Fruit fly (Drosophila melanogaster) whole organism, embryonic: ENCODE results near the gene CG10492.

Experiments used
- CG10979 ChIP-seq: fragments of 200-800 bp; sonication (Bioruptor generic); optimal IDR thresholded peaks from 2 replicates; lab custom pipeline; 2018; ENCODE audit warnings: missing biosample characterization, mild to moderate bottlenecking, missing genetic modification characterization, moderate library complexity
- CG11696 ChIP-seq: fragments of 200-800 bp; sonication (Bioruptor generic); IDR thresholded peaks from 2 replicates; pipeline ENCODE4 v1.3.6; 2022; ENCODE audit warnings: missing biosample characterization, missing genetic modification characterization
- CG12071 ChIP-seq: fragments of 200-800 bp; sonication (Bioruptor generic); optimal IDR thresholded peaks from 3 replicates; lab custom pipeline; 2018; ENCODE audit warnings: missing biosample characterization, mild to moderate bottlenecking, missing genetic modification characterization
- CG12942 ChIP-seq: fragments of 200-800 bp; sonication (Bioruptor generic); optimal IDR thresholded peaks from 3 replicates; lab custom pipeline; 2016; ENCODE audit warnings: missing biosample characterization, missing genetic modification characterization
- CG13296 ChIP-seq: fragments of 200-800 bp; sonication (Bioruptor generic); optimal IDR thresholded peaks from 3 replicates; lab custom pipeline; 2018; ENCODE audit warnings: missing biosample characterization, mild to moderate bottlenecking, missing genetic modification characterization
- CG14441 ChIP-seq: fragments of 200-800 bp; sonication (Bioruptor generic); IDR thresholded peaks from 2 replicates; pipeline ENCODE4 v1.3.6; 2022; ENCODE audit warnings: missing biosample characterization, missing genetic modification characterization
- CG14710 ChIP-seq: fragments of 200-800 bp; sonication (Bioruptor generic); optimal IDR thresholded peaks from 3 replicates; lab custom pipeline; 2019; ENCODE audit warnings: missing biosample characterization, mild to moderate bottlenecking, missing genetic modification characterization, moderate library complexity
- CG15696 ChIP-seq: fragments of 200-800 bp; sonication (Bioruptor generic); optimal IDR thresholded peaks from 2 replicates; lab custom pipeline; 2019; ENCODE audit warnings: missing biosample characterization, mild to moderate bottlenecking, missing genetic modification characterization, moderate library complexity
- CG17328 ChIP-seq: fragments of 200-800 bp; sonication (Bioruptor generic); IDR thresholded peaks from 2 replicates; pipeline ENCODE4 v1.3.6; 2022; ENCODE audit warnings: missing biosample characterization, missing genetic modification characterization
- CG17612 ChIP-seq: fragments of 200-800 bp; sonication (Bioruptor generic); IDR thresholded peaks from 2 replicates; pipeline ENCODE4 v1.3.6; 2022; ENCODE audit warnings: missing biosample characterization, missing genetic modification characterization
- CG18476 ChIP-seq: fragments of 200-800 bp; sonication (Bioruptor generic); optimal IDR thresholded peaks from 2 replicates; lab custom pipeline; 2016; ENCODE audit warnings: missing biosample characterization, mild to moderate bottlenecking, missing genetic modification characterization
- CG18619 ChIP-seq: fragments of 200-800 bp; sonication (Bioruptor generic); optimal IDR thresholded peaks from 3 replicates; lab custom pipeline; 2017; ENCODE audit warnings: missing biosample characterization, mild to moderate bottlenecking, missing genetic modification characterization
- CG2116 ChIP-seq: fragments of 200-800 bp; sonication (Bioruptor generic); optimal IDR thresholded peaks from 3 replicates; lab custom pipeline; 2018; ENCODE audit warnings: missing biosample characterization, mild to moderate bottlenecking, missing genetic modification characterization
- CG2678 ChIP-seq: fragments of 200-800 bp; sonication (Bioruptor generic); optimal IDR thresholded peaks from 3 replicates; lab custom pipeline; 2019; ENCODE audit warnings: missing biosample characterization, mild to moderate bottlenecking, missing genetic modification characterization, moderate library complexity
- CG3065 ChIP-seq: fragments of 200-800 bp; sonication (Bioruptor generic); optimal IDR thresholded peaks from 2 replicates; lab custom pipeline; 2016; ENCODE audit warnings: missing biosample characterization, missing genetic modification characterization
- CG31441 ChIP-seq: fragments of 200-800 bp; sonication (Bioruptor generic); IDR thresholded peaks from 2 replicates; pipeline ENCODE4 v1.3.6; 2022; ENCODE audit warnings: missing biosample characterization, missing genetic modification characterization
- CG33557 ChIP-seq: fragments of 200-800 bp; sonication (Bioruptor generic); optimal IDR thresholded peaks from 2 replicates; lab custom pipeline; 2019; ENCODE audit warnings: missing biosample characterization, mild to moderate bottlenecking, missing genetic modification characterization, moderate library complexity
- CG34422 ChIP-seq: fragments of 200-800 bp; sonication (Bioruptor generic); IDR thresholded peaks from 3 replicates; pipeline ENCODE4 v1.3.6; 2022; ENCODE audit warnings: missing biosample characterization, missing genetic modification characterization
- CG5245 ChIP-seq: fragments of 200-800 bp; sonication (Bioruptor generic); optimal IDR thresholded peaks from 3 replicates; lab custom pipeline; 2016; ENCODE audit warnings: missing biosample characterization, missing genetic modification characterization
- CG6654 ChIP-seq: fragments of 200-800 bp; sonication (Bioruptor generic); optimal IDR thresholded peaks from 2 replicates; lab custom pipeline; 2017; ENCODE audit warnings: missing biosample characterization, mild to moderate bottlenecking, missing genetic modification characterization
- CG6765 ChIP-seq: fragments of 200-800 bp; sonication (Bioruptor generic); optimal IDR thresholded peaks from 3 replicates; lab custom pipeline; 2017; ENCODE audit warnings: missing biosample characterization, mild to moderate bottlenecking, missing genetic modification characterization
- CG7556 ChIP-seq: fragments of 200-800 bp; sonication (Bioruptor generic); optimal IDR thresholded peaks from 2 replicates; lab custom pipeline; 2017; ENCODE audit warnings: missing biosample characterization, mild to moderate bottlenecking, missing genetic modification characterization
- CG8944 ChIP-seq: fragments of 200-800 bp; sonication (Bioruptor generic); optimal IDR thresholded peaks from 3 replicates; lab custom pipeline; 2016; ENCODE audit warnings: missing biosample characterization, missing genetic modification characterization
- CG9727 ChIP-seq: fragments of 200-800 bp; sonication (Bioruptor generic); optimal IDR thresholded peaks from 3 replicates; lab custom pipeline; 2017; ENCODE audit warnings: missing biosample characterization, mild to moderate bottlenecking, missing genetic modification characterization
- Deaf1 ChIP-seq: fragments of 200-800 bp; optimal IDR thresholded peaks from 3 replicates; lab custom pipeline; 2019; ENCODE audit warnings: missing biosample characterization, mild to moderate bottlenecking, missing genetic modification characterization, moderate library complexity
- H15 ChIP-seq: fragments of 200-800 bp; sonication (Bioruptor generic); IDR thresholded peaks from 3 replicates; pipeline ENCODE4 v1.3.6; 2022; ENCODE audit warnings: missing biosample characterization, missing genetic modification characterization
- H2.0 ChIP-seq: fragments of 200-800 bp; sonication (Bioruptor generic); IDR thresholded peaks from 2 replicates; pipeline ENCODE4 v1.3.6; 2022; ENCODE audit warnings: missing biosample characterization, missing genetic modification characterization
- HHEX ChIP-seq: fragments of 200-800 bp; sonication (Bioruptor generic); optimal IDR thresholded peaks from 3 replicates; lab custom pipeline; 2017; ENCODE audit warnings: missing biosample characterization, mild to moderate bottlenecking, missing genetic modification characterization, missing genetic modification reagents
- Mrtf ChIP-seq: fragments of 200-800 bp; sonication (Bioruptor generic); IDR thresholded peaks from 3 replicates; pipeline ENCODE4 v1.3.6; 2022; ENCODE audit warnings: missing biosample characterization, missing genetic modification characterization
- NC2α ChIP-seq: fragments of 200-800 bp; sonication (Bioruptor generic); optimal IDR thresholded peaks from 2 replicates; lab custom pipeline; 2016; ENCODE audit warnings: missing biosample characterization, missing genetic modification characterization
- Neu2 ChIP-seq: fragments of 200-800 bp; sonication (Bioruptor generic); optimal IDR thresholded peaks from 3 replicates; lab custom pipeline; 2016; ENCODE audit warnings: missing biosample characterization, missing genetic modification characterization, borderline replicate concordance
- Oli ChIP-seq: fragments of 200-800 bp; sonication (Bioruptor generic); optimal IDR thresholded peaks from 2 replicates; lab custom pipeline; 2018; ENCODE audit warnings: missing biosample characterization, mild to moderate bottlenecking, missing genetic modification characterization, moderate library complexity
- Scr ChIP-seq: fragments of 200-800 bp; sonication (Bioruptor generic); IDR thresholded peaks from 2 replicates; pipeline ENCODE4 v1.3.6; 2022; ENCODE audit warnings: missing biosample characterization, missing genetic modification characterization; ENCODE audit not compliant: partially characterized antibody
- Stat92E ChIP-seq, 3 experiments: fragments of >200 bp in 2 of 3; fragments of 200-800 bp in 1 of 3; sonication (Bioruptor generic) in 1 of 3; optimal IDR thresholded peaks; 2 replicates each; lab custom pipeline; 2017 to 2019; ENCODE audit warnings: missing biosample characterization in 3 of 3, missing genetic modification characterization in 3 of 3, mild to moderate bottlenecking in 1 of 3, moderate library complexity in 1 of 3
- Xrp1 ChIP-seq: fragments of 200-800 bp; sonication (Bioruptor generic); IDR thresholded peaks from 2 replicates; pipeline ENCODE4 v1.3.6; 2022; ENCODE audit warnings: missing biosample characterization, missing genetic modification characterization
- bigmax ChIP-seq: fragments of 200-800 bp; sonication (Bioruptor generic); optimal IDR thresholded peaks from 2 replicates; lab custom pipeline; 2018; ENCODE audit warnings: missing biosample characterization, mild to moderate bottlenecking, missing genetic modification characterization
- br ChIP-seq: fragments of >200 bp; optimal IDR thresholded peaks from 2 replicates; lab custom pipeline; 2017
- cad ChIP-seq: fragments of >200 bp; optimal IDR thresholded peaks from 2 replicates; lab custom pipeline; 2017; ENCODE audit warnings: missing biosample characterization, missing genetic modification characterization
- chn ChIP-seq: fragments of 200-800 bp; sonication (Bioruptor generic); optimal IDR thresholded peaks from 2 replicates; lab custom pipeline; 2016; ENCODE audit warnings: missing biosample characterization, missing genetic modification characterization
- crol ChIP-seq: fragments of 200-800 bp; sonication (Bioruptor generic); IDR thresholded peaks from 2 replicates; pipeline ENCODE4 v1.3.6; 2022; ENCODE audit warnings: missing biosample characterization, missing genetic modification characterization
- dati ChIP-seq: fragments of 200-800 bp; sonication (Bioruptor generic); IDR thresholded peaks from 2 replicates; pipeline ENCODE4 v1.3.6; 2022; ENCODE audit warnings: missing biosample characterization, missing genetic modification characterization
- dimm ChIP-seq: fragments of 200-800 bp; sonication (Bioruptor generic); IDR thresholded peaks from 2 replicates; pipeline ENCODE4 v1.3.6; 2022; ENCODE audit warnings: missing biosample characterization, missing genetic modification characterization
- dpn ChIP-seq, 2 experiments: fragments of 200-800 bp; sonication (Bioruptor generic); optimal IDR thresholded peaks; 3 replicates each; lab custom pipeline; 2016; ENCODE audit warnings: missing biosample characterization in 2 of 2, missing genetic modification characterization in 2 of 2
- grau ChIP-seq: fragments of 200-800 bp; optimal IDR thresholded peaks from 3 replicates; lab custom pipeline; 2019; ENCODE audit warnings: missing biosample characterization, mild to moderate bottlenecking, missing genetic modification characterization, moderate library complexity
- jumu ChIP-seq: fragments of 200-800 bp; sonication (Bioruptor generic); optimal IDR thresholded peaks from 3 replicates; lab custom pipeline; 2016; ENCODE audit warnings: missing biosample characterization, missing genetic modification characterization
- nerfin-1 ChIP-seq: fragments of 200-800 bp; sonication (Bioruptor generic); optimal IDR thresholded peaks from 3 replicates; lab custom pipeline; 2019; ENCODE audit warnings: missing biosample characterization, mild to moderate bottlenecking, missing genetic modification characterization, moderate library complexity
- pfk ChIP-seq: fragments of 200-800 bp; sonication (Bioruptor generic); optimal IDR thresholded peaks from 2 replicates; lab custom pipeline; 2018; ENCODE audit warnings: missing biosample characterization, mild to moderate bottlenecking, missing genetic modification characterization, moderate library complexity
- salm ChIP-seq: fragments of 200-800 bp; sonication (Bioruptor generic); optimal IDR thresholded peaks from 2 replicates; lab custom pipeline; 2018; ENCODE audit warnings: missing biosample characterization, mild to moderate bottlenecking, missing genetic modification characterization
- slbo ChIP-seq: fragments of 200-800 bp; sonication (Bioruptor generic); IDR thresholded peaks from 2 replicates; pipeline ENCODE4 v1.3.6; 2022; ENCODE audit warnings: missing biosample characterization, missing genetic modification characterization
- slp2 ChIP-seq: fragments of 200-800 bp; sonication (Bioruptor generic); optimal IDR thresholded peaks from 2 replicates; lab custom pipeline; 2016; ENCODE audit warnings: missing biosample characterization, missing genetic modification characterization
- toy ChIP-seq: fragments of 200-800 bp; sonication (Bioruptor generic); IDR thresholded peaks from 2 replicates; pipeline ENCODE4 v1.3.6; 2022; ENCODE audit warnings: missing biosample characterization, missing genetic modification characterization

Gene CG10492

dm6 chr2L:19045111-19045560 is 8.7 kb upstream of the CG10492 start, which contains the start of the genes Ttc19 and Acn (continued):
- peak; percentile 72 to 92 for TF ChIP-seq dpn (GFP tag; optimal IDR thresholded peaks at IDR 0.05; lab: Kevin White, UChicago)
- TF ChIP-seq CG7556 (GFP tag; lab: Kevin White, UChicago): peak; percentile 82
- TF ChIP-seq CG12071 (GFP tag; lab: Kevin White, UChicago): no peak
- TF ChIP-seq CG18619 (GFP tag; lab: Kevin White, UChicago): peak; percentile 76
- TF ChIP-seq CG9727 (GFP tag; lab: Kevin White, UChicago): peak; percentile 86
- peak in 1 of 3 experiments; percentile 8 for TF ChIP-seq Stat92E (GFP tag; optimal IDR thresholded peaks at IDR 0.05; lab: Kevin White, UChicago)
- TF ChIP-seq grau (tag; lab: Kevin White, UChicago): peak; percentile 78
- TF ChIP-seq slp2 (GFP tag; lab: Kevin White, UChicago): peak; percentile 86
- TF ChIP-seq CG2678 (tag; lab: Kevin White, UChicago): peak; percentile 85
- TF ChIP-seq Scr: peak; percentile 98
- TF ChIP-seq CG12942 (GFP tag; lab: Kevin White, UChicago): peak; percentile 79
- peak; percentile 91 for TF ChIP-seq jumu (GFP tag; lab: Kevin White, UChicago)
- TF ChIP-seq CG33557 (GFP tag; lab: Kevin White, UChicago): peak; percentile 75
- TF ChIP-seq Xrp1 (GFP tag; lab: Robert Waterston, UW): peak; percentile 89
- no peak for TF ChIP-seq toy (GFP tag; lab: Robert Waterston, UW)
- TF ChIP-seq cad (GFP tag; lab: Kevin White, UChicago): no peak
- no peak for TF ChIP-seq br
- peak; percentile 57 for TF ChIP-seq HHEX (GFP tag; lab: Kevin White, UChicago)
- peak; percentile 83 for TF ChIP-seq CG18476
- peak; percentile 61 for TF ChIP-seq CG5245 (GFP tag; lab: Kevin White, UChicago)
- peak; percentile 66 for TF ChIP-seq Oli
- TF ChIP-seq CG10979: peak; percentile 77
- TF ChIP-seq Mrtf (GFP tag; lab: Robert Waterston, UW): no peak; the same call in none of the 3 replicates
- peak; percentile 77 for TF ChIP-seq nerfin-1 (tag; lab: Kevin White, UChicago)
- TF ChIP-seq dimm (GFP tag; lab: Robert Waterston, UW): peak; percentile 48
- peak; percentile 92 for TF ChIP-seq CG34422 (GFP tag; lab: Robert Waterston, UW)
- peak; percentile 54 for TF ChIP-seq CG3065
- peak; percentile 89 for TF ChIP-seq slbo
- TF ChIP-seq CG13296 (GFP tag; lab: Kevin White, UChicago): peak; percentile 75
- peak; percentile 44; the same call in 1 of the 2 replicates for TF ChIP-seq CG11696 (GFP tag; lab: Robert Waterston, UW)
- TF ChIP-seq salm (tag; lab: Kevin White, UChicago): peak; percentile 40
- TF ChIP-seq NC2α (GFP tag; lab: Kevin White, UChicago): peak; percentile 76
- peak; percentile 45 for TF ChIP-seq crol (GFP tag; lab: Robert Waterston, UW)
- TF ChIP-seq CG6765 (GFP tag; lab: Kevin White, UChicago): peak; percentile 45
- no peak for TF ChIP-seq CG6654 (GFP tag; lab: Kevin White, UChicago)
- TF ChIP-seq pfk (GFP tag; lab: Kevin White, UChicago): no peak
- TF ChIP-seq bigmax (GFP tag; lab: Kevin White, UChicago): no peak
- TF ChIP-seq CG15696 (tag; lab: Kevin White, UChicago): peak; percentile 79
- TF ChIP-seq H2.0 (GFP tag; lab: Robert Waterston, UW): peak; percentile 84
- peak; percentile 91 for TF ChIP-seq chn
- peak; percentile 99 for TF ChIP-seq CG2116 (GFP tag; lab: Kevin White, UChicago)
- TF ChIP-seq CG8944 (GFP tag; lab: Kevin White, UChicago): peak; percentile 91
- no peak for TF ChIP-seq Deaf1 (tag; lab: Kevin White, UChicago)
- peak; percentile 45; the same call in 1 of the 2 replicates for TF ChIP-seq dati (GFP tag; lab: Robert Waterston, UW)
- peak; percentile 82 for TF ChIP-seq CG14441
- peak; percentile 78 for TF ChIP-seq Neu2 (GFP tag; lab: Kevin White, UChicago)
- TF ChIP-seq H15 (GFP tag; lab: Robert Waterston, UW): peak; percentile 84
- peak; percentile 90 for TF ChIP-seq CG14710 (tag; lab: Kevin White, UChicago)
- no peak; the same call in 1 of the 2 replicates for TF ChIP-seq CG31441
- peak; percentile 34; the same call in 1 of the 2 replicates for TF ChIP-seq CG17612 (GFP tag; lab: Robert Waterston, UW)
- peak; percentile 83 for TF ChIP-seq CG17328 (GFP tag; lab: Robert Waterston, UW)
